Fruit fly (Drosophila melanogaster) whole organism, embryonic: Measurements from ENCODE around the gene RpL35.

Experiments used
- Atf-2 ChIP-seq: fragments of 200-800 bp; sonication (Bioruptor generic); optimal IDR thresholded peaks from 2 replicates; lab custom pipeline; 2016; ENCODE audit warnings: missing biosample characterization, missing genetic modification characterization
- CG1024 ChIP-seq: fragments of 200-800 bp; sonication (Bioruptor generic); IDR thresholded peaks from 2 replicates; pipeline ENCODE4 v1.3.6; 2022; ENCODE audit warnings: missing biosample characterization, missing genetic modification characterization
- CG13624 ChIP-seq: fragments of 200-800 bp; sonication (Bioruptor generic); optimal IDR thresholded peaks from 2 replicates; lab custom pipeline; 2016; ENCODE audit warnings: missing biosample characterization, missing genetic modification characterization
- CG17612 ChIP-seq: fragments of 200-800 bp; sonication (Bioruptor generic); IDR thresholded peaks from 2 replicates; pipeline ENCODE4 v1.3.6; 2022; ENCODE audit warnings: missing biosample characterization, missing genetic modification characterization
- CG2129 ChIP-seq: fragments of 200-800 bp; sonication (Bioruptor generic); IDR thresholded peaks from 2 replicates; pipeline ENCODE4 v1.3.6; 2022; ENCODE audit warnings: missing biosample characterization, missing genetic modification characterization; ENCODE audit not compliant: partially characterized antibody
- yki ChIP-seq: fragments of >200 bp; optimal IDR thresholded peaks from 3 replicates; lab custom pipeline; 2018

DNA sequence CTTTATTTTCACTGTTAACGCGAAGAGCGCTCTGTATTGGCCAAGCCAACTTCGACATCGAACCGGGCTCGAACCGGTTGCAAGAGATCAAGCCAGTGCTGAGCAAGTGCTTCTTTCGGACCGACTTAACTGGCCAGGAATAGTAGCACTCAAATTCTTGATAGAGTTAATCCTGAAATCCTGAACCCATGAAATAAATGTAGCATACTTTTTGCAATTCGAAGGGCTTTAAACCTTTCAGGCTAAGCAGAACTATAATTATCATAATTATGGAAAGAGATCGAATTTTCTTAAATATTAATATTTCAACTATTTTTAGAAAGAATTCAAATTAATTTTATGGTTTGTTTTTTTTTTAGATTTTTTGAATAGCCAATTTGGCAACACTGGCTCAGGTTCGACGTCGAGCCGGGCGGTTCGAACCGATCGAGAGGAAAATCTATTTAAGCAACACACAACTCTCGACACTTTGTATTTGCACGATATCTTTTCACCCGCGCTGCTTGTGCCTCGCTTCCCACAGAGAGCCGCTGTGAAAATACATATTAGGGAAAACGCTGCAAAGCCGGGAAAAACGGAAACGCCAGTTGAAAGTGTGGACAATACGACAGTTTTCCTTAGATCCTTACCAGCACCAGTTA, 26.0 kb downstream of the RpL35 start, which contains the start of gene AdamTS-B:
- TF ChIP-seq CG17612, result no peak
- TF ChIP-seq CG1024 (GFP tag; lab: Robert Waterston, UW), result no peak
- TF ChIP-seq yki (lab: Kevin White, UChicago), result no peak
- TF ChIP-seq Atf-2 (GFP tag; lab: Kevin White, UChicago), result no peak
- no peak for TF ChIP-seq CG2129 (GFP tag; lab: Robert Waterston, UW)
- TF ChIP-seq CG13624 (GFP tag; lab: Kevin White, UChicago), result no peak
